Worm (Caenorhabditis elegans) whole organism, L3 larva: ENCODE data around the gene clec-147.

Experiments used
- R02D3.7 ChIP-seq: fragments of 150-350 bp; optimal IDR thresholded peaks from 2 replicates; lab custom pipeline; 2014; ENCODE audit warnings: missing biosample characterization, missing genetic modification characterization
- aly-2 ChIP-seq: fragments of 150-350 bp; optimal IDR thresholded peaks from 2 replicates; lab custom pipeline; 2014; ENCODE audit warnings: missing biosample characterization, missing genetic modification characterization
- ama-1 ChIP-seq: fragments of 150-350 bp; optimal IDR thresholded peaks from 2 replicates; lab custom pipeline; 2018
- ceh-16 ChIP-seq: sonication (generic microtip); optimal IDR thresholded peaks from 2 replicates; lab custom pipeline; 2017; ENCODE audit warnings: missing biosample characterization, missing genetic modification characterization
- ceh-28 ChIP-seq: fragments of 150-350 bp; optimal IDR thresholded peaks from 2 replicates; lab custom pipeline; 2014; ENCODE audit warnings: missing biosample characterization, missing genetic modification reagents, missing genetic modification characterization
- ceh-82 ChIP-seq: fragments of 150-350 bp; optimal IDR thresholded peaks from 2 replicates; lab custom pipeline; 2014; ENCODE audit warnings: missing biosample characterization, missing genetic modification characterization
- daf-12 ChIP-seq: fragments of 150-350 bp; optimal IDR thresholded peaks from 2 replicates; lab custom pipeline; 2014; ENCODE audit warnings: missing biosample characterization, missing genetic modification reagents, missing genetic modification characterization
- egl-27 ChIP-seq: sonication (generic microtip); optimal IDR thresholded peaks from 4 replicates; lab custom pipeline; 2017; ENCODE audit warnings: missing biosample characterization, missing genetic modification reagents, missing genetic modification characterization
- elt-1 ChIP-seq: fragments of 150-350 bp; optimal IDR thresholded peaks from 2 replicates; lab custom pipeline; 2014; ENCODE audit warnings: missing biosample characterization, missing genetic modification characterization
- elt-2 ChIP-seq: sonication (generic microtip); optimal IDR thresholded peaks from 2 replicates; lab custom pipeline; 2016; ENCODE audit warnings: missing genetic modification reagents, mild to moderate bottlenecking, missing genetic modification characterization, missing compliant biosample characterization
- elt-3 ChIP-seq, 3 experiments: fragments of 150-350 bp in 1 of 3; sonication (generic microtip) in 2 of 3; optimal IDR thresholded peaks; 2 replicates in 2 of 3; 4 replicates in 1 of 3; lab custom pipeline; 2014 to 2017; ENCODE audit warnings: missing biosample characterization in 3 of 3, missing genetic modification characterization in 3 of 3
- eor-1 ChIP-seq, 2 experiments: fragments of 150-350 bp; optimal IDR thresholded peaks; 2 replicates each; lab custom pipeline; 2014 to 2018; ENCODE audit warnings: missing biosample characterization in 2 of 2, missing genetic modification characterization in 2 of 2
- fkh-10 ChIP-seq: sonication (generic microtip); optimal IDR thresholded peaks from 2 replicates; lab custom pipeline; 2017; ENCODE audit warnings: missing biosample characterization, missing genetic modification reagents, missing genetic modification characterization
- fkh-2 ChIP-seq: fragments of 150-350 bp; optimal IDR thresholded peaks from 2 replicates; lab custom pipeline; 2014; ENCODE audit warnings: missing biosample characterization, missing genetic modification reagents, missing genetic modification characterization
- fos-1 ChIP-seq: fragments of 150-350 bp; optimal IDR thresholded peaks from 2 replicates; lab custom pipeline; 2014; ENCODE audit warnings: missing biosample characterization, missing genetic modification characterization
- hmg-11 ChIP-seq: sonication (generic microtip); optimal IDR thresholded peaks from 2 replicates; lab custom pipeline; 2016; ENCODE audit warnings: missing genetic modification characterization, missing compliant biosample characterization
- jun-1 ChIP-seq: fragments of 150-350 bp; optimal IDR thresholded peaks from 2 replicates; lab custom pipeline; 2014; ENCODE audit warnings: missing biosample characterization, missing genetic modification reagents, missing genetic modification characterization
- lin-39 ChIP-seq: fragments of 150-350 bp; optimal IDR thresholded peaks from 2 replicates; lab custom pipeline; 2018; ENCODE audit warnings: missing biosample characterization, missing genetic modification reagents, missing genetic modification characterization
- mdl-1 ChIP-seq: fragments of 150-350 bp; optimal IDR thresholded peaks from 2 replicates; lab custom pipeline; 2014; ENCODE audit warnings: missing biosample characterization, missing genetic modification characterization
- nfya-1 ChIP-seq: sonication (generic microtip); optimal IDR thresholded peaks from 2 replicates; lab custom pipeline; 2017; ENCODE audit warnings: missing genetic modification characterization, mild to moderate bottlenecking, missing compliant biosample characterization, antibody characterized with exemption, moderate library complexity; ENCODE audit not compliant: insufficient read depth
- nhr-11 ChIP-seq: fragments of 150-350 bp; optimal IDR thresholded peaks from 2 replicates; lab custom pipeline; 2014; ENCODE audit warnings: missing biosample characterization, missing genetic modification characterization
- nhr-12 ChIP-seq: fragments of 150-350 bp; optimal IDR thresholded peaks from 2 replicates; lab custom pipeline; 2014; ENCODE audit warnings: missing biosample characterization, missing genetic modification characterization
- nhr-23 ChIP-seq: fragments of 150-350 bp; optimal IDR thresholded peaks from 2 replicates; lab custom pipeline; 2014; ENCODE audit warnings: missing biosample characterization, missing genetic modification reagents, missing genetic modification characterization
- nhr-76 ChIP-seq: fragments of 150-350 bp; sonication (generic microtip); optimal IDR thresholded peaks from 5 replicates; lab custom pipeline; 2014; ENCODE audit warnings: missing biosample characterization, missing genetic modification characterization
- nhr-77 ChIP-seq: fragments of 150-350 bp; optimal IDR thresholded peaks from 2 replicates; lab custom pipeline; 2014; ENCODE audit warnings: missing biosample characterization, missing genetic modification characterization
- pha-4 ChIP-seq: fragments of 150-350 bp; optimal IDR thresholded peaks from 2 replicates; lab custom pipeline; 2014; ENCODE audit warnings: missing biosample characterization, missing genetic modification reagents, missing genetic modification characterization
- pqm-1 ChIP-seq: fragments of 150-350 bp; optimal IDR thresholded peaks from 2 replicates; lab custom pipeline; 2017; ENCODE audit warnings: missing biosample characterization, missing genetic modification characterization, inconsistent platforms
- sea-2 ChIP-seq: fragments of 150-350 bp; sonication (generic microtip); optimal IDR thresholded peaks from 4 replicates; lab custom pipeline; 2014; ENCODE audit warnings: missing biosample characterization, missing genetic modification reagents, missing genetic modification characterization
- skn-1 ChIP-seq: fragments of 150-350 bp; optimal IDR thresholded peaks from 2 replicates; lab custom pipeline; 2014; ENCODE audit warnings: missing biosample characterization, missing genetic modification characterization
- snpc-4 ChIP-seq: fragments of 150-350 bp; optimal IDR thresholded peaks from 2 replicates; lab custom pipeline; 2014; ENCODE audit warnings: missing biosample characterization, missing genetic modification characterization
- tbx-2 ChIP-seq: sonication (generic microtip); optimal IDR thresholded peaks from 2 replicates; lab custom pipeline; 2016; ENCODE audit warnings: mild to moderate bottlenecking, missing genetic modification characterization, missing compliant biosample characterization
- unc-39 ChIP-seq: sonication (generic microtip); optimal IDR thresholded peaks from 4 replicates; lab custom pipeline; 2017; ENCODE audit warnings: missing biosample characterization, missing genetic modification characterization
- ztf-4 ChIP-seq: fragments of 150-350 bp; optimal IDR thresholded peaks from 2 replicates; lab custom pipeline; 2014; ENCODE audit warnings: missing biosample characterization, missing genetic modification characterization

The clec-147 gene

DNA sequence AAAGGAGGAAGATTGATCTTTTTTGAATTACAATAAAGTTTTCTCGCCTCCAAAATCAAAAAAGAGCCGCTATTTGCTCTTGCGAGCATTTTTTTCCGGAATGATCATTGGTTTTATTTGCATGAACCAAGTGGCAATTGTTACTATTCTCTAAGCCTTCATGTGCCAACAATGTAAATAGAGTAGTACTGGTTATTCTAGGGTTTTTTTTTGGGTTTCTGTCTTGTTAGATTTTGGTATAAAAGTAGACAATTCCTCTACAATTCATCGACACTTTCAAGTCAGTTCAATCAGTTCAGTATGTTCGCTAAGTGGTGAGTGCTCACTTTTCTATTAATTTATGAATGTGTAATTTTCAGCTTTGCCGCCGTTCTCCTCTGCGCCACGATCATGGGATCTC is 40.4 kb upstream of the clec-147 start, which contains the start of gene nspb-7:
Gene nspb-7, plus strand, starts transcription at position 301 of the 400 bp plus-strand sequence.
- TF ChIP-seq ceh-16 (no peak), unc-39 (tag; lab: Kevin White, UChicago) (no peak), aly-2 (tag; lab: Kevin White, UChicago) (no peak), pqm-1 (tag; lab: Kevin White, UChicago) (no peak), fkh-10 (GFP tag; lab: Kevin White, UChicago) (no peak), elt-3 (tag; optimal IDR thresholded peaks at IDR 0.05; lab: Kevin White, UChicago) (no peak), ceh-28 (no peak), elt-1 (tag; lab: Kevin White, UChicago) (no peak)
- TF ChIP-seq, all 47 proteins: peak for 0

DNA sequence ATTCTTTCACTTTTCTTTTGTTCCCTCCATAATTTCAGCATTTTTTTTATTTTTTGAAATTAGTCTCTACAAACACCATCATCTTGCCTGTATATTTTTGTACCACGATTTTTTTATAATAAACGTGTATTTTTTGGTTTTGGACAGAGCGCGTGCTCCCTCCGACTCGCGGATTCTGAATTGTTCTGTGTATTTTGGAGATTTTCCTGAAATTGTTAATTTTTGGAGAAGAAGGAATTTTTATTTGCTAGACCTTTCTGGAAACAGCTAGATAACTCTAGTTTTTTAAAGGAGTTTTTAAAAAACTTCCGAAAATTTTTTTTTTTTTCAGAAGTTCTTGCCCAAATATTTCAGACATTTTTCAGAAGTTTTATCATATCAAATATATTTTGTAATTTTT is 38.8 kb upstream of the clec-147 start, which contains the start of gene C01G12.13:
Gene C01G12.13, plus strand, starts transcription at position 301 of the 400 bp plus-strand sequence.
- TF ChIP-seq fos-1, result no peak
- no peak for TF ChIP-seq nhr-77 (tag; lab: Kevin White, UChicago)
- no peak for TF ChIP-seq skn-1 (tag; lab: Kevin White, UChicago)
- no peak for TF ChIP-seq nhr-11 (tag; lab: Kevin White, UChicago)

DNA sequence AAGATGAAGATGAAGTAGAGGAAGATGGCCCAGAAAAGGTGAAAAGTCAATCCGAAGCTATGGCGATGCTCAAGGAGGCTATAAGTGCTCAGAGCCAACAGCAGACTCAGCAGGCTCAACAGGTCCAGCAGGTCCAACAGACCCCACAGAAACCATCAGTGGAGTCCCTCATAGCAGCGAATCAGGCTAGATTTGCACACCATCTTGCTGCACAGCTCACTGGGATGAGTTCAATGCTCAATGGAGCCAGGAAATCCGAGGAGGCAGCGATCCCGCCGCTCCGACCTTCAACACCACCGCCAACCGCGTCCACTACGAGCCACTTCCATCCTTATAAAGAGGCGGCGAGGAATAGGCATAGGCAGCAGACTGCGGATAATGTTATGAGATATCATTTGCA is 37.2 kb upstream of the clec-147 start:
- TF ChIP-seq ztf-4 (tag; lab: Kevin White, UChicago), result no peak
- no peak for TF ChIP-seq sea-2 (GFP tag; lab: Kevin White, UChicago)
- no peak for TF ChIP-seq nfya-1 (tag; lab: Kevin White, UChicago)
- TF ChIP-seq elt-2, result no peak
- no peak for TF ChIP-seq mdl-1 (tag; lab: Kevin White, UChicago)

DNA sequence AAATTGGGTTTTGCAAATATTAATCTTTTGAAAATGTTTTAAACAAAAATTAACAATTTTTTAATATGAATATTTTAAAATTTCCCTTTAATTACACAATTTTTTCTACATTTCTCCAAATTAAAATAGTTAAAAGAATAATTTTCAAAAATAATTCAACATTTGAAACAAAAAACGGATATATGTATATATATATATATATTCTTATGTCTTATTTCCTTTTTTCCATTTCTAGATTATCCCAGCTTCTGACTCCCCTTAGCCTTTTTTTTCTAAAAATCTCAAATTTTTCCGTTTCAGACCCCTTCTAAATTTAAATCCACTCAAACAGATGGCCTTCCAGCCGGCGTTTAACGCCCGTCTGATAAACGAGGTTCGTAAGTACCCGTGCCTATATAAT is 35.7 kb upstream of the clec-147 start, which contains the start of gene madf-5:
Gene madf-5, plus strand, starts transcription at position 301 of the 400 bp plus-strand sequence.
- TF ChIP-seq aly-2 (tag; lab: Kevin White, UChicago) (no peak), egl-27 (tag; lab: Kevin White, UChicago) (no peak), hmg-11 (tag; lab: Kevin White, UChicago) (no peak), nhr-76 (tag; lab: Kevin White, UChicago) (no peak), R02D3.7 (tag; lab: Kevin White, UChicago) (no peak), nhr-23 (tag; lab: Kevin White, UChicago) (no peak), ama-1 (lab: Kevin White, UChicago) (no peak), fkh-2 (tag; lab: Kevin White, UChicago) (no peak), ceh-28 (no peak), jun-1 (tag; lab: Kevin White, UChicago) (no peak), snpc-4 (tag; lab: Kevin White, UChicago) (no peak), unc-39 (tag; lab: Kevin White, UChicago) (no peak), mdl-1 (tag; lab: Kevin White, UChicago) (no peak), tbx-2 (no peak), pqm-1 (tag; lab: Kevin White, UChicago) (no peak), daf-12 (no peak), eor-1 (tag; optimal IDR thresholded peaks at IDR 0.05; lab: Kevin White, UChicago) (no peak), elt-2 (no peak), fkh-10 (GFP tag; lab: Kevin White, UChicago) (no peak), ceh-82 (no peak)

DNA sequence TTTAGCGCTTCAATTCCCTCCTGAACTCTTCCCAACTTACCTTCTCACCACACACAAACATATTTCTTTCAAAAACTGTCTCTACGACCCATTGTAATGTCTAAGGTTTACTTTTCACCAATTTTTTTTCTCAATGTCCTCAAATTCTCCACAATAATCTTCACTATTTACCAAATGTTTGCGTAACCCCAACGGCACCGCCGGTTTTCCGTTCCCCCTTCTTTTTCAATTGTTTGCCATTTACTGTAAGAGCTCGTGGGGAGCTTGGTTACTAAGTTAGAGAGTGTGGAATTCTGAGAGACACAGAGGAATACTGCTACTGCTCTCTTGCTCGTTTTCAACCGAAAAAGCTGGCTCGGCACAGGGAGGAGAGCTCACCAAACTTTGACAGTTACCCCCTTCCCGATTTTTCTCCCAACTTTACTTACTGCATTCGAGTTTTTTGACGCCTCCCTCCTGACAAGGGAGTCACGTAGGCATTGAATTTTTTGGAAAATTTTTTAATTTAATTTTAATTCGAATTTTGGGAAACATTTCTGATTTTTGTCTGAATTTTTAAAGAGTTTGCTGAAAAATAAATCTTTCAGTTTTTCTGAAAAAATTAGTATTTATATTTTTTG is 33.0 kb upstream of the clec-147 start:
- peak; percentile 88 for TF ChIP-seq pha-4 (tag; lab: Kevin White, UChicago)
- TF ChIP-seq hmg-11 (tag; lab: Kevin White, UChicago), result no peak
- no peak for TF ChIP-seq lin-39 (tag; lab: Kevin White, UChicago)
- TF ChIP-seq nhr-12, result no peak
- TF ChIP-seq nhr-77 (tag; lab: Kevin White, UChicago), result no peak
- TF ChIP-seq egl-27 (tag; lab: Kevin White, UChicago), result no peak
- TF ChIP-seq R02D3.7 (tag; lab: Kevin White, UChicago), result no peak
- no peak for TF ChIP-seq snpc-4 (tag; lab: Kevin White, UChicago)
- TF ChIP-seq, all 47 proteins: peak for 1
